Worm (Caenorhabditis elegans) whole organism, L4 larva: ENCODE data around the gene ctsa-3.1.

Experiments used
- F37D6.2 ChIP-seq: sonication (generic microtip); optimal IDR thresholded peaks from 2 replicates; lab custom pipeline; 2016; ENCODE audit warnings: mild to moderate bottlenecking, missing genetic modification characterization, missing compliant biosample characterization
- Y48G9A.11 ChIP-seq: fragments of 200-800 bp; sonication (Bioruptor generic); IDR thresholded peaks from 2 replicates; pipeline ENCODE4 v1.3.6; 2022; ENCODE audit warnings: missing genetic modification reagents, missing genetic modification characterization, missing compliant biosample characterization
- Y5F2A.4 ChIP-seq: fragments of 200-800 bp; sonication (Bioruptor generic); optimal IDR thresholded peaks from 2 replicates; lab custom pipeline; 2018; ENCODE audit warnings: mild to moderate bottlenecking, missing genetic modification characterization, missing compliant biosample characterization
- Y75B8A.6 ChIP-seq: fragments of 200-800 bp; sonication (Bioruptor generic); IDR thresholded peaks from 2 replicates; pipeline ENCODE4 v1.3.6; 2022; ENCODE audit warnings: missing genetic modification reagents, missing genetic modification characterization, missing compliant biosample characterization
- ama-1 ChIP-seq: fragments of 150-350 bp; optimal IDR thresholded peaks from 2 replicates; lab custom pipeline; 2014; ENCODE audit warnings: inconsistent platforms, mixed read lengths
- ceh-20 ChIP-seq: fragments of 200-800 bp; sonication (Bioruptor generic); IDR thresholded peaks from 2 replicates; pipeline ENCODE4 v1.3.6; 2022; ENCODE audit warnings: missing genetic modification reagents, missing genetic modification characterization, missing compliant biosample characterization
- ceh-28 ChIP-seq: fragments of 150-350 bp; optimal IDR thresholded peaks from 2 replicates; lab custom pipeline; 2014; ENCODE audit warnings: missing biosample characterization, missing genetic modification reagents, missing genetic modification characterization
- ceh-44 ChIP-seq: fragments of 200-800 bp; sonication (Bioruptor generic); IDR thresholded peaks from 2 replicates; pipeline ENCODE4 v1.3.6; 2022; ENCODE audit warnings: missing genetic modification reagents, missing genetic modification characterization, missing compliant biosample characterization
- ceh-62 ChIP-seq: sonication (generic microtip); optimal IDR thresholded peaks from 2 replicates; lab custom pipeline; 2017; ENCODE audit warnings: missing biosample characterization, missing genetic modification characterization
- ces-1 ChIP-seq: fragments of 150-350 bp; sonication (generic microtip); optimal IDR thresholded peaks from 4 replicates; lab custom pipeline; 2014; ENCODE audit warnings: missing biosample characterization, missing genetic modification reagents, missing genetic modification characterization
- cey-2 ChIP-seq: sonication (generic microtip); optimal IDR thresholded peaks from 3 replicates; lab custom pipeline; 2017; ENCODE audit warnings: missing genetic modification characterization, mild to moderate bottlenecking, missing compliant biosample characterization, antibody characterized with exemption, borderline replicate concordance; ENCODE audit not compliant: insufficient read depth
- ctbp-1 ChIP-seq: fragments of 200-800 bp; sonication (Bioruptor generic); IDR thresholded peaks from 2 replicates; pipeline ENCODE4 v1.3.6; 2022; ENCODE audit warnings: missing genetic modification reagents, missing genetic modification characterization, missing compliant biosample characterization
- daf-12 ChIP-seq: fragments of 150-350 bp; optimal IDR thresholded peaks from 2 replicates; lab custom pipeline; 2014; ENCODE audit warnings: missing biosample characterization, missing genetic modification reagents, missing genetic modification characterization
- daf-8 ChIP-seq: fragments of 200-800 bp; sonication (Bioruptor generic); IDR thresholded peaks from 2 replicates; pipeline ENCODE4 v1.3.6; 2022; ENCODE audit warnings: missing genetic modification characterization, missing compliant biosample characterization
- dmd-6 ChIP-seq: fragments of 200-800 bp; sonication (Bioruptor generic); IDR thresholded peaks from 2 replicates; pipeline ENCODE4 v1.3.6; 2022; ENCODE audit warnings: missing genetic modification reagents, missing genetic modification characterization, missing compliant biosample characterization
- dmd-9 ChIP-seq: fragments of 200-800 bp; sonication (Bioruptor generic); IDR thresholded peaks from 2 replicates; pipeline ENCODE4 v1.3.6; 2022; ENCODE audit warnings: missing genetic modification reagents, missing genetic modification characterization, missing compliant biosample characterization
- dve-1 ChIP-seq: sonication (generic microtip); optimal IDR thresholded peaks from 2 replicates; lab custom pipeline; 2017; ENCODE audit warnings: antibody characterized with exemption, mild to moderate bottlenecking, missing genetic modification characterization, missing compliant biosample characterization; ENCODE audit not compliant: insufficient read depth
- egl-27 ChIP-seq: sonication (generic microtip); optimal IDR thresholded peaks from 3 replicates; lab custom pipeline; 2017; ENCODE audit warnings: missing biosample characterization, missing genetic modification reagents, missing genetic modification characterization
- fkh-10 ChIP-seq: fragments of 150-350 bp; optimal IDR thresholded peaks from 2 replicates; lab custom pipeline; 2014; ENCODE audit warnings: missing biosample characterization, missing genetic modification reagents, missing genetic modification characterization
- gei-8 ChIP-seq: fragments of 200-800 bp; sonication (Bioruptor generic); optimal IDR thresholded peaks from 2 replicates; lab custom pipeline; 2018; ENCODE audit warnings: mild to moderate bottlenecking, missing genetic modification characterization, missing compliant biosample characterization
- hlh-11 ChIP-seq: fragments of 200-800 bp; sonication (Bioruptor generic); optimal IDR thresholded peaks from 2 replicates; lab custom pipeline; 2018; ENCODE audit warnings: mild to moderate bottlenecking, missing genetic modification characterization, missing compliant biosample characterization
- jun-1 ChIP-seq: fragments of 150-350 bp; optimal IDR thresholded peaks from 2 replicates; lab custom pipeline; 2014; ENCODE audit warnings: missing biosample characterization, missing genetic modification reagents, missing genetic modification characterization
- lim-7 ChIP-seq: fragments of 200-800 bp; sonication (Bioruptor generic); IDR thresholded peaks from 2 replicates; pipeline ENCODE4 v1.3.6; 2022; ENCODE audit warnings: missing genetic modification characterization, missing compliant biosample characterization
- lin-29 ChIP-seq: fragments of 200-800 bp; sonication (Bioruptor generic); IDR thresholded peaks from 2 replicates; pipeline ENCODE4 v1.3.6; 2022; ENCODE audit warnings: missing genetic modification reagents, missing genetic modification characterization, missing compliant biosample characterization
- lin-39 ChIP-seq: fragments of 150-350 bp; optimal IDR thresholded peaks from 2 replicates; lab custom pipeline; 2014; ENCODE audit warnings: missing biosample characterization, missing genetic modification reagents, missing genetic modification characterization
- lir-3 ChIP-seq: sonication (generic microtip); optimal IDR thresholded peaks from 2 replicates; lab custom pipeline; 2016; ENCODE audit warnings: mild to moderate bottlenecking, missing genetic modification characterization, missing compliant biosample characterization
- lsy-2 ChIP-seq, 2 experiments: fragments of 150-350 bp in 1 of 2; sonication (generic microtip) in 1 of 2; optimal IDR thresholded peaks; 2 replicates each; lab custom pipeline; 2014 to 2017; ENCODE audit warnings: missing biosample characterization in 2 of 2, missing genetic modification characterization in 2 of 2
- madf-5 ChIP-seq, 2 experiments: fragments of 200-800 bp; sonication (Bioruptor generic); IDR thresholded peaks; 2 replicates each; pipeline ENCODE4 v1.3.6; 2022; ENCODE audit warnings: missing compliant biosample characterization in 2 of 2, missing genetic modification characterization in 2 of 2
- mxl-3 ChIP-seq: fragments of 200-800 bp; sonication (Bioruptor generic); optimal IDR thresholded peaks from 2 replicates; lab custom pipeline; 2018; ENCODE audit warnings: mild to moderate bottlenecking, missing genetic modification characterization, missing compliant biosample characterization
- nhr-10 ChIP-seq: fragments of 150-350 bp; optimal IDR thresholded peaks from 2 replicates; lab custom pipeline; 2014; ENCODE audit warnings: missing biosample characterization, missing genetic modification characterization
- nhr-111 ChIP-seq: fragments of 200-800 bp; sonication (Bioruptor generic); optimal IDR thresholded peaks from 2 replicates; lab custom pipeline; 2018; ENCODE audit warnings: mild to moderate bottlenecking, missing genetic modification characterization, missing compliant biosample characterization
- nhr-237 ChIP-seq: sonication (generic microtip); optimal IDR thresholded peaks from 2 replicates; lab custom pipeline; 2017; ENCODE audit warnings: missing biosample characterization, missing genetic modification characterization
- nhr-28 ChIP-seq: fragments of 150-350 bp; optimal IDR thresholded peaks from 2 replicates; lab custom pipeline; 2014; ENCODE audit warnings: missing biosample characterization, missing genetic modification characterization
- nhr-42 ChIP-seq: fragments of 200-800 bp; sonication (Bioruptor generic); IDR thresholded peaks from 2 replicates; pipeline ENCODE4 v1.3.6; 2022; ENCODE audit warnings: missing genetic modification characterization, missing compliant biosample characterization
- nhr-48 ChIP-seq: sonication (generic microtip); optimal IDR thresholded peaks from 2 replicates; lab custom pipeline; 2016; ENCODE audit warnings: mild to moderate bottlenecking, missing genetic modification characterization, missing compliant biosample characterization
- pha-4 ChIP-seq, 2 experiments: fragments of 150-350 bp in 1 of 2; fragments of 200-800 bp in 1 of 2; sonication (Bioruptor generic) in 1 of 2; IDR thresholded peaks in 1 of 2; optimal IDR thresholded peaks in 1 of 2; 2 replicates each; pipeline versions ENCODE4 v1.3.6 to Lab custom; 2014 to 2022; ENCODE audit warnings: missing genetic modification characterization in 2 of 2, missing genetic modification reagents in 2 of 2, missing biosample characterization in 1 of 2, missing compliant biosample characterization in 1 of 2
- php-3 ChIP-seq: fragments of 200-800 bp; sonication (Bioruptor generic); IDR thresholded peaks from 2 replicates; pipeline ENCODE4 v1.3.6; 2022; ENCODE audit warnings: missing genetic modification reagents, missing genetic modification characterization, missing compliant biosample characterization
- rbr-2 ChIP-seq: sonication (generic microtip); optimal IDR thresholded peaks from 2 replicates; lab custom pipeline; 2016; ENCODE audit warnings: missing genotype, missing genetic modification characterization, missing compliant biosample characterization
- sdz-12 ChIP-seq: fragments of 200-800 bp; sonication (Bioruptor generic); optimal IDR thresholded peaks from 2 replicates; lab custom pipeline; 2018; ENCODE audit warnings: mild to moderate bottlenecking, missing genetic modification characterization, missing compliant biosample characterization
- set-16 ChIP-seq: fragments of 200-800 bp; sonication (Bioruptor generic); IDR thresholded peaks from 2 replicates; pipeline ENCODE4 v1.3.6; 2022; ENCODE audit warnings: missing genetic modification reagents, missing genetic modification characterization, missing compliant biosample characterization
- snpc-4 ChIP-seq: fragments of 150-350 bp; optimal IDR thresholded peaks from 2 replicates; lab custom pipeline; 2014; ENCODE audit warnings: missing biosample characterization, missing genetic modification characterization
- spr-3 ChIP-seq: fragments of 200-800 bp; sonication (Bioruptor generic); optimal IDR thresholded peaks from 2 replicates; lab custom pipeline; 2018; ENCODE audit warnings: mild to moderate bottlenecking, missing genetic modification characterization, missing compliant biosample characterization
- unc-62 ChIP-seq, 3 experiments: fragments of 150-350 bp in 1 of 3; sonication (generic microtip); optimal IDR thresholded peaks in 2 of 3; peaks in 1 of 3; 1 replicate in 1 of 3; 2 replicates in 2 of 3; lab custom pipeline; 2014 to 2017; ENCODE audit warnings: missing biosample characterization in 3 of 3, missing genetic modification characterization in 3 of 3, missing genetic modification reagents in 3 of 3, missing genotype in 1 of 3
- vab-7 ChIP-seq: fragments of 200-800 bp; sonication (Bioruptor generic); IDR thresholded peaks from 2 replicates; pipeline ENCODE4 v1.3.6; 2022; ENCODE audit warnings: missing genetic modification reagents, missing genetic modification characterization, missing compliant biosample characterization
- zfp-3 ChIP-seq: fragments of 200-800 bp; sonication (Bioruptor generic); conservative IDR thresholded peaks from 2 replicates; pipeline ENCODE4 v1.3.6; 2022; ENCODE audit warnings: missing genetic modification reagents, missing genetic modification characterization, missing compliant biosample characterization
- ztf-7 ChIP-seq: fragments of 150-350 bp; optimal IDR thresholded peaks from 2 replicates; lab custom pipeline; 2014; ENCODE audit warnings: missing biosample characterization, missing genetic modification characterization

Gene ctsa-3.1

DNA sequence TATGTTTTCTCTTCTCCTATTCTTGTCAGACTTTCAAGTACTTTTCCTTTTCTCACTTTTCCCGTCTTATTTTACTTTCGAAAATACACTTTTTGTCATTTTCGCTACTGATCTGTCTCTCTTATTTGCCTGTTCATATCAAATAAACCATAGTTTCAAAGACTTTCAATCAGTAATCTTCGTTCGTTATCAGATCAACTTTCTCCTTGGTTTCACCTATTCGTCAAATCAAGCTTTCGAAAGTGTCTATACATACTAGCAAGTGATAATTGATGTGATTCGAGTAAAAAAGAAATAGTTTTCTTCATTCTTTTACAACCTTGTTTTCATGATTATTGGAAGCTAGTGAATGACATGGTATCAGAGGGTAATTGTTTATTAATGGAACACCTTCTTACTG lies 10.1 kb downstream of the ctsa-3.1 start:
- TF ChIP-seq rbr-2 (tag; lab: Kevin White, UChicago) (no peak), ceh-62 (tag; lab: Kevin White, UChicago) (no peak), nhr-48 (tag; lab: Kevin White, UChicago) (no peak), ceh-28 (tag; lab: Kevin White, UChicago) (no peak), sdz-12 (no peak), F37D6.2 (tag; lab: Kevin White, UChicago) (no peak), lim-7 (GFP tag; lab: Robert Waterston, UW) (no peak), dmd-6 (no peak), jun-1 (tag; lab: Kevin White, UChicago) (no peak), nhr-28 (no peak), Y5F2A.4 (GFP tag; lab: Kevin White, UChicago) (no peak), mxl-3 (GFP tag; lab: Kevin White, UChicago) (no peak), dmd-9 (GFP tag; lab: Robert Waterston, UW) (no peak)

DNA sequence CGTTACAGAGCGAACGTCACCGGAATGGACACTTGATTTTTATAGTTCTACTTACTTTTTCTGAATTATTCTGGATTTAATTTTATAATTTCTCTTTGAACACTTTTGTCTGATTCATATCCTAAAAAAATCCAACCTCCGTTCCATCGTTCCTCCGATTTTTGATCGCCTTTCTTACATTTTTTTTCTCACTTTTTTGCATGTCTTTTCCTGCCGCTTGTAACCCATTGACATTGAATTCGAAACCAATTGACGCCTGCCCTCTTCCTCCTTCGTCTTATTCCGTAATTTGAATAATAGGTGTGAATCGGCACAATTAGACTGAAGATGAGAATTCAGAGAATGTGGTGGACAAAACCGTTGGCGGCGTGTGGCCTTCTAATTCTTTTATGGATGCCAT lies 12.9 kb downstream of the ctsa-3.1 start, which contains the start of gene skpo-3:
Gene skpo-3 (plus strand): TSS at position 301 of the 400 bp plus-strand sequence.
- TF ChIP-seq ceh-28 (tag; lab: Kevin White, UChicago) = no peak
- no peak for TF ChIP-seq egl-27 (tag; lab: Kevin White, UChicago)
- no peak for TF ChIP-seq ctbp-1 (GFP tag; lab: Robert Waterston, UW)
- no peak for TF ChIP-seq nhr-10 (tag; lab: Kevin White, UChicago)
- TF ChIP-seq spr-3 (GFP tag; lab: Kevin White, UChicago) = no peak
- TF ChIP-seq php-3 (GFP tag; lab: Robert Waterston, UW) = no peak
- TF ChIP-seq lir-3 (tag; lab: Kevin White, UChicago) = no peak
- TF ChIP-seq zfp-3 (GFP tag; lab: Robert Waterston, UW) = no peak
- TF ChIP-seq ceh-44 (GFP tag; lab: Robert Waterston, UW) = no peak
- TF ChIP-seq set-16 = no peak
- TF ChIP-seq nhr-111 (GFP tag; lab: Kevin White, UChicago) = no peak
- no peak for TF ChIP-seq daf-8
- no peak for TF ChIP-seq nhr-237 (tag; lab: Kevin White, UChicago)
- TF ChIP-seq, all 104 proteins: peak for 0

- TF ChIP-seq dve-1 (tag; lab: Kevin White, UChicago) = peak; percentile 45
- TF ChIP-seq Y75B8A.6 (GFP tag; lab: Robert Waterston, UW) = no peak
- no peak for TF ChIP-seq cey-2 (tag; lab: Kevin White, UChicago)
- no peak for TF ChIP-seq set-16
- no peak for TF ChIP-seq vab-7 (GFP tag; lab: Robert Waterston, UW)
- TF ChIP-seq madf-5 (GFP tag; IDR thresholded peaks at IDR 0.05; lab: Robert Waterston, UW) = no peak
- no peak for TF ChIP-seq zfp-3 (GFP tag; lab: Robert Waterston, UW)
- no peak for TF ChIP-seq php-3 (GFP tag; lab: Robert Waterston, UW)
- TF ChIP-seq pha-4 (GFP tag; IDR thresholded peaks at IDR 0.05; lab: Robert Waterston, UW) = no peak
- no peak for TF ChIP-seq pha-4 (tag; optimal IDR thresholded peaks at IDR 0.05; lab: Kevin White, UChicago)
- TF ChIP-seq ama-1 (lab: Kevin White, UChicago) = no peak
- TF ChIP-seq lin-39 (tag; lab: Kevin White, UChicago) = no peak
- TF ChIP-seq ces-1 (GFP tag; lab: Kevin White, UChicago) = no peak
- TF ChIP-seq nhr-237 (tag; lab: Kevin White, UChicago) = no peak
- no peak for TF ChIP-seq fkh-10 (GFP tag; lab: Kevin White, UChicago)
- TF ChIP-seq daf-12 (tag; lab: Kevin White, UChicago) = no peak
- TF ChIP-seq ceh-62 (tag; lab: Kevin White, UChicago) = no peak
- TF ChIP-seq nhr-42 (GFP tag; lab: Robert Waterston, UW) = no peak
- no peak for TF ChIP-seq nhr-48 (tag; lab: Kevin White, UChicago)
- TF ChIP-seq ztf-7 (tag; lab: Kevin White, UChicago) = no peak
- TF ChIP-seq snpc-4 (tag; lab: Kevin White, UChicago) = no peak
- no peak for TF ChIP-seq gei-8 (GFP tag; lab: Kevin White, UChicago)
- TF ChIP-seq ceh-20 = no peak
- no peak for TF ChIP-seq unc-62 (GFP tag; optimal IDR thresholded peaks at IDR 0.05 in 1 of 2; lab: Kevin White, UChicago)
- no peak for TF ChIP-seq unc-62 (tag; optimal IDR thresholded peaks at IDR 0.05; lab: Kevin White, UChicago)
- TF ChIP-seq lin-29 (GFP tag; lab: Robert Waterston, UW) = no peak
- TF ChIP-seq Y48G9A.11 (GFP tag; lab: Robert Waterston, UW) = no peak
- TF ChIP-seq nhr-28 = peak; percentile 98
- no peak for TF ChIP-seq ceh-44 (GFP tag; lab: Robert Waterston, UW)
- TF ChIP-seq hlh-11 (tag; lab: Kevin White, UChicago) = peak; percentile 46
- peak in 1 of 2 experiments; percentile 3 for TF ChIP-seq lsy-2 (tag; optimal IDR thresholded peaks at IDR 0.05; lab: Kevin White, UChicago)
Measured at ce11 chrII:7251978-7252377, 19.3 kb downstream of the ctsa-3.1 start, which contains the start of the genes prx-13 and ada-2. prx-13 (minus strand) TSS chrII:7252015. ada-2 (plus strand) TSS chrII:7252259.
